Worm (Caenorhabditis elegans): Measurements from ENCODE around the gene C27F2.6.

Gene C27F2.6

DNA sequence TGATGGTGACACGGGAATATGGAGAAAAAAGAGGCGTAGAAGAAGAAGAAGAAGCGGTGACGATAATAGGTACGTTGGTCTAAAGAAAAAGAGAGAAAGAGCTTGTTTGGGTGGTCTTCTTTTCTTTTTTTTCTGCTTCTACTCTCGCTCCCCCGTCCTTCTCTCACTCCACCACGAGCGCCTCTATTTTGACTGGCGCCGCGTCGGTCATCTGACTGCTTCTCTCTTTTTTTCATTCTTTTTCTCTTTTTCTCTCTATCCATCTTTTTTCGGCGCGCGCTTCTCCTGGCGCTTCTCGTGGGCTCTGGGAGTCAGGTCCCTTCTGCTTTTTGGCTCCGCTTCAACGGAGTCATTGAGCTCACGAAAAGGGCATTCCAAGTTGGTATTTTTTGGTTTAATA, 29.9 kb downstream of the C27F2.6 start:
- TF ChIP-seq K12H6.12 (tag; optimal IDR thresholded peaks at IDR 0.05) (peak; percentile 29), snpc-3.4 (tag; optimal IDR thresholded peaks at IDR 0.05) (no peak), F23B12.7 (tag; optimal IDR thresholded peaks at IDR 0.05; ENCODE audit: insufficient read depth) (peak; percentile 13), attf-5 (GFP tag; optimal IDR thresholded peaks at IDR 0.05) (peak; percentile 13), cebp-1 (GFP tag; IDR thresholded peaks at IDR 0.05) (no peak), cebp-1 (tag; optimal IDR thresholded peaks at IDR 0.05) (peak; percentile 37), lsl-1 (GFP tag; optimal IDR thresholded peaks at IDR 0.05) (no peak), mcd-1 (GFP tag; IDR thresholded peaks at IDR 0.05) (no peak), zfh-2 (GFP tag; conservative IDR thresholded peaks at IDR 0.05) (peak; percentile 88), K11D2.4 (GFP tag; IDR thresholded peaks at IDR 0.05) (0 out of 2 replicates have a peak, but pooled peaks have one; percentile 63)

ce11 chrIII:4948631-4949030, 31.6 kb downstream of the C27F2.6 start:
- no peak for TF ChIP-seq ztf-25 (GFP tag; IDR thresholded peaks at IDR 0.05)
- peak; percentile 48 for TF ChIP-seq efl-1 (GFP tag; optimal IDR thresholded peaks at IDR 0.05)
- no peak for TF ChIP-seq repo-1 (tag; optimal IDR thresholded peaks at IDR 0.05)
- TF ChIP-seq hmg-1.2 (GFP tag; IDR thresholded peaks at IDR 0.05): peak; percentile 52; the same call in 1 of the 2 replicates
- TF ChIP-seq D2030.7 (GFP tag; IDR thresholded peaks at IDR 0.05): peak; percentile 25; the same call in 1 of the 2 replicates
- TF ChIP-seq madf-10 (tag; optimal IDR thresholded peaks at IDR 0.05): no peak
- no peak for TF ChIP-seq athp-1 (tag; optimal IDR thresholded peaks at IDR 0.05)
- peak; percentile 63; the same call in 1 of the 2 replicates for TF ChIP-seq egrh-3 (GFP tag; IDR thresholded peaks at IDR 0.05)
- TF ChIP-seq madf-6 (GFP tag; IDR thresholded peaks at IDR 0.05): peak; percentile 50; the same call in 1 of the 2 replicates
- peak; percentile 90 for TF ChIP-seq zfh-2 (GFP tag; conservative IDR thresholded peaks at IDR 0.05)
- no peak for TF ChIP-seq snpc-1.3 (tag; optimal IDR thresholded peaks at IDR 0.05; ENCODE audit: insufficient read depth)

- TF ChIP-seq fkh-3 (tag; optimal IDR thresholded peaks at IDR 0.05) (peak; percentile 20), lsl-1 (GFP tag; optimal IDR thresholded peaks at IDR 0.05) (no peak), rcor-1 (GFP tag; IDR thresholded peaks at IDR 0.05) (0 out of 2 replicates have a peak, but pooled peaks have one; percentile 15), pbrm-1 (GFP tag; IDR thresholded peaks at IDR 0.05) (0 out of 2 replicates have a peak, but pooled peaks have one; percentile 35), bed-1 (GFP tag; IDR thresholded peaks at IDR 0.05) (no peak), C17E4.6 (GFP tag; IDR thresholded peaks at IDR 0.05) (0 out of 2 replicates have a peak, but pooled peaks have one; percentile 20), rec-8 (tag; optimal IDR thresholded peaks at IDR 0.05) (no peak), him-1 (tag; optimal IDR thresholded peaks at IDR 0.05) (peak; percentile 5), D2030.7 (GFP tag; IDR thresholded peaks at IDR 0.05) (no peak), unc-130 (GFP tag; optimal IDR thresholded peaks at IDR 0.05) (no peak), aptf-2 (GFP tag; conservative IDR thresholded peaks at IDR 0.05) (no peak), ceh-100 (GFP tag; IDR thresholded peaks at IDR 0.05) (peak; percentile 50), F55B11.4 (tag; optimal IDR thresholded peaks at IDR 0.05; ENCODE audit: borderline replicate concordance, insufficient read depth) (no peak), lin-35 (GFP tag; optimal IDR thresholded peaks at IDR 0.05) (no peak), ztf-6 (GFP tag; IDR thresholded peaks at IDR 0.05) (peak; percentile 11; the same call in 1 of the 2 replicates), F22D6.2 (tag; optimal IDR thresholded peaks at IDR 0.05) (no peak), K12H6.12 (tag; optimal IDR thresholded peaks at IDR 0.05) (no peak), lag-1 (GFP tag; IDR thresholded peaks at IDR 0.05) (no peak), ets-4 (GFP tag; optimal IDR thresholded peaks at IDR 0.05) (no peak), lin-26 (GFP tag; IDR thresholded peaks at IDR 0.05) (peak; percentile 48; the same call in 1 of the 2 replicates), akir-1 (GFP tag; optimal IDR thresholded peaks at IDR 0.05) (no peak), tbp1 (GFP tag; optimal IDR thresholded peaks at IDR 0.05) (no peak), hrde-1 (tag; optimal IDR thresholded peaks at IDR 0.05; ENCODE audit: borderline replicate concordance) (no peak), nhr-27 (tag; optimal IDR thresholded peaks at IDR 0.05) (no peak), F57C9.4 (tag; optimal IDR thresholded peaks at IDR 0.05) (no peak), ztf-28 (GFP tag; IDR thresholded peaks at IDR 0.05) (0 out of 2 replicates have a peak, but pooled peaks have one; percentile 21), zfh-2 (GFP tag; conservative IDR thresholded peaks at IDR 0.05) (peak; percentile 87), ekl-4 (GFP tag; IDR thresholded peaks at IDR 0.05) (no peak)
These were observed 32.9 kb downstream of the C27F2.6 start for ce11 chrIII:4947352-4947751.

Measured in whole organism, young adult.